Worm (Caenorhabditis elegans) whole organism, mixed stage, embryonic: Measurements from ENCODE around the gene Y71H2AM.29.

Source experiments
- bed-3 ChIP-seq: fragments of 200-800 bp; sonication (Bioruptor generic); optimal IDR thresholded peaks from 3 replicates; lab custom pipeline; 2018; ENCODE audit warnings: mild to moderate bottlenecking, missing genetic modification characterization, moderate library complexity, missing compliant biosample characterization
- blmp-1 ChIP-seq: fragments of 150-350 bp; optimal IDR thresholded peaks from 2 replicates; lab custom pipeline; 2014; ENCODE audit warnings: missing biosample characterization, missing genetic modification characterization
- ceh-39 ChIP-seq: fragments of 150-350 bp; optimal IDR thresholded peaks from 2 replicates; lab custom pipeline; 2014; ENCODE audit warnings: missing biosample characterization, missing genetic modification characterization
- ceh-43 ChIP-seq: fragments of 200-800 bp; sonication (Bioruptor generic); optimal IDR thresholded peaks from 2 replicates; lab custom pipeline; 2018; ENCODE audit warnings: mild to moderate bottlenecking, missing genetic modification characterization, moderate library complexity, missing compliant biosample characterization
- ceh-83 ChIP-seq: fragments of 200-800 bp; sonication (Bioruptor generic); optimal IDR thresholded peaks from 2 replicates; lab custom pipeline; 2018; ENCODE audit warnings: mild to moderate bottlenecking, missing genetic modification characterization, missing compliant biosample characterization
- ces-1 ChIP-seq: fragments of 150-350 bp; optimal IDR thresholded peaks from 2 replicates; lab custom pipeline; 2014; ENCODE audit warnings: missing biosample characterization, missing genetic modification reagents, missing genetic modification characterization
- cnd-1 ChIP-seq: fragments of 200-800 bp; sonication (Bioruptor generic); optimal IDR thresholded peaks from 2 replicates; lab custom pipeline; 2018; ENCODE audit warnings: mild to moderate bottlenecking, missing genetic modification characterization, missing compliant biosample characterization
- drap-1 ChIP-seq: fragments of 200-800 bp; sonication (Bioruptor generic); optimal IDR thresholded peaks from 3 replicates; lab custom pipeline; 2018; ENCODE audit warnings: mild to moderate bottlenecking, missing genetic modification characterization, missing compliant biosample characterization
- elt-1 ChIP-seq: sonication (generic microtip); optimal IDR thresholded peaks from 2 replicates; lab custom pipeline; 2017; ENCODE audit warnings: missing genetic modification characterization, mild to moderate bottlenecking, missing compliant biosample characterization, antibody characterized with exemption, moderate library complexity, borderline replicate concordance; ENCODE audit not compliant: insufficient read depth
- elt-3 ChIP-seq: fragments of 150-350 bp; optimal IDR thresholded peaks from 2 replicates; lab custom pipeline; 2014; ENCODE audit warnings: missing biosample characterization, missing genetic modification characterization
- flh-1 ChIP-seq: fragments of 200-800 bp; sonication (Bioruptor generic); optimal IDR thresholded peaks from 2 replicates; lab custom pipeline; 2018; ENCODE audit warnings: mild to moderate bottlenecking, missing genetic modification characterization, moderate library complexity, missing compliant biosample characterization
- ham-2 ChIP-seq: fragments of 200-800 bp; sonication (Bioruptor generic); optimal IDR thresholded peaks from 2 replicates; lab custom pipeline; 2018; ENCODE audit warnings: mild to moderate bottlenecking, missing genetic modification characterization, missing compliant biosample characterization
- hlh-1 ChIP-seq: fragments of 150-350 bp; optimal IDR thresholded peaks from 2 replicates; lab custom pipeline; 2014; ENCODE audit warnings: missing biosample characterization, missing genetic modification reagents, missing genetic modification characterization
- lin-13 ChIP-seq: fragments of 150-350 bp; optimal IDR thresholded peaks from 2 replicates; lab custom pipeline; 2014; ENCODE audit warnings: missing biosample characterization, missing genetic modification characterization
- lin-32 ChIP-seq: fragments of 200-800 bp; sonication (Bioruptor generic); optimal IDR thresholded peaks from 2 replicates; lab custom pipeline; 2018; ENCODE audit warnings: mild to moderate bottlenecking, missing genetic modification characterization, missing compliant biosample characterization
- lsy-2 ChIP-seq: fragments of 150-350 bp; optimal IDR thresholded peaks from 2 replicates; lab custom pipeline; 2014; ENCODE audit warnings: missing biosample characterization, missing genetic modification characterization
- mep-1 ChIP-seq: fragments of 150-350 bp; optimal IDR thresholded peaks from 2 replicates; lab custom pipeline; 2017; ENCODE audit warnings: missing biosample characterization, missing genetic modification reagents, missing genetic modification characterization, inconsistent platforms
- mls-2 ChIP-seq: sonication (generic microtip); optimal IDR thresholded peaks from 2 replicates; lab custom pipeline; 2016; ENCODE audit warnings: mild to moderate bottlenecking, missing genetic modification characterization, moderate library complexity, missing compliant biosample characterization
- nhr-12 ChIP-seq: fragments of 150-350 bp; optimal IDR thresholded peaks from 2 replicates; lab custom pipeline; 2014; ENCODE audit warnings: missing biosample characterization, missing genetic modification characterization
- nhr-237 ChIP-seq: fragments of 150-350 bp; optimal IDR thresholded peaks from 2 replicates; lab custom pipeline; 2014; ENCODE audit warnings: missing biosample characterization, missing genetic modification characterization
- nhr-28 ChIP-seq: fragments of 150-350 bp; optimal IDR thresholded peaks from 2 replicates; lab custom pipeline; 2014; ENCODE audit warnings: missing biosample characterization, missing genetic modification characterization
- pha-4 ChIP-seq: fragments of 150-350 bp; optimal IDR thresholded peaks from 2 replicates; lab custom pipeline; 2018; ENCODE audit warnings: missing biosample characterization, missing genetic modification reagents, missing genetic modification characterization
- sem-2 ChIP-seq: fragments of 200-800 bp; sonication (Bioruptor generic); optimal IDR thresholded peaks from 2 replicates; lab custom pipeline; 2018; ENCODE audit warnings: mild to moderate bottlenecking, missing genetic modification characterization, missing compliant biosample characterization
- snpc-4 ChIP-seq: fragments of 150-350 bp; optimal IDR thresholded peaks from 2 replicates; lab custom pipeline; 2014; ENCODE audit warnings: missing biosample characterization, missing genetic modification characterization
- sptf-1 ChIP-seq: sonication (generic microtip); optimal IDR thresholded peaks from 2 replicates; lab custom pipeline; 2017; ENCODE audit warnings: mild to moderate bottlenecking, missing genetic modification characterization, moderate library complexity, missing compliant biosample characterization
- unc-120 ChIP-seq: sonication (generic microtip); optimal IDR thresholded peaks from 2 replicates; lab custom pipeline; 2017; ENCODE audit warnings: missing genetic modification characterization, missing compliant biosample characterization; ENCODE audit not compliant: poor library complexity, severe bottlenecking
- unc-39 ChIP-seq: fragments of 150-350 bp; optimal IDR thresholded peaks from 2 replicates; lab custom pipeline; 2014; ENCODE audit warnings: missing biosample characterization, missing genetic modification characterization
- unc-62 ChIP-seq: fragments of 150-350 bp; optimal IDR thresholded peaks from 2 replicates; lab custom pipeline; 2014; ENCODE audit warnings: missing biosample characterization, missing genetic modification reagents, missing genetic modification characterization
- zip-8 ChIP-seq: fragments of 150-350 bp; optimal IDR thresholded peaks from 2 replicates; lab custom pipeline; 2014; ENCODE audit warnings: missing biosample characterization, missing genetic modification characterization

Y71H2AM.29 gene

DNA sequence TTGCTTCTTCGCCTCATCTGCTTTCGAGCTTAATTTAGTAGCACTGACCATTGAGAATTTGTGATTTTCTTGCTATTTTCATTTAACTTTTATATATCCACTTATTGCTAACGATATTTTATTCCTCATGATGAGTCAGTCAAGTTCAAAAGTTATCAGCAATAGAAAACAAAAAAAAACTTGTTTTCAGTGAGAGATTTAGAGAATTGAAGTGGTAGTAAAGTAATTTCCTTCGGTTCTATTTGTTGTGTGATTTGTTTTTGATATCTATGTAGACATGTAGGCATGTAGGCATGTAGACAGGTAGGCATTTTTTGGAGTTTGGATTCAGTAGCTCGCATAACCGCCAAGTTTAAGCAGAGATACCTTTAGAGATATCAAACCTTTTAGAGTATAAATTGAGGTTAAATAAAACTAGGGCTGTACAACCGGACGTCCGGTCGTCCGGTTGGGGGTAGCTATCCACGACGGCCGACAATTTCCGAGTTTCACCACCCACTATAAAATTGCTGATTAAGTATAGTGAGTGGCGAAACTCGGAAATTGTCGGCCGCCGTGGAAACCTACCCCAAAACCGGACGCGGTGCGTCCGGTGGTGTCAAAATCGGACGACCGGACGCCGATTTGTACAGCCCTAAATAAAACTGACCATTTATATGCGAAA lies 8.4 kb downstream of the Y71H2AM.29 start, which contains the start of gene Y71H2AR.2:
Y71H2AR.2 (minus strand) TSS at position 51 of the 664 bp plus-strand sequence.
- no peak for TF ChIP-seq unc-62 (GFP tag; lab: Kevin White, UChicago)
- TF ChIP-seq sem-2: no peak
- no peak for TF ChIP-seq mls-2 (tag; lab: Kevin White, UChicago)
- TF ChIP-seq flh-1 (GFP tag; lab: Kevin White, UChicago): no peak
- no peak for TF ChIP-seq ceh-43 (GFP tag; lab: Kevin White, UChicago)
- TF ChIP-seq cnd-1 (tag; lab: Kevin White, UChicago): no peak
- TF ChIP-seq lin-13 (tag; lab: Kevin White, UChicago): no peak
- TF ChIP-seq nhr-28 (tag; lab: Kevin White, UChicago): no peak
- no peak for TF ChIP-seq elt-3 (tag; lab: Kevin White, UChicago)
- TF ChIP-seq ceh-83 (GFP tag; lab: Kevin White, UChicago): no peak
- TF ChIP-seq elt-1 (tag; lab: Kevin White, UChicago): no peak
- TF ChIP-seq unc-120 (tag; lab: Kevin White, UChicago): no peak
- TF ChIP-seq ces-1 (GFP tag; lab: Kevin White, UChicago): no peak

DNA sequence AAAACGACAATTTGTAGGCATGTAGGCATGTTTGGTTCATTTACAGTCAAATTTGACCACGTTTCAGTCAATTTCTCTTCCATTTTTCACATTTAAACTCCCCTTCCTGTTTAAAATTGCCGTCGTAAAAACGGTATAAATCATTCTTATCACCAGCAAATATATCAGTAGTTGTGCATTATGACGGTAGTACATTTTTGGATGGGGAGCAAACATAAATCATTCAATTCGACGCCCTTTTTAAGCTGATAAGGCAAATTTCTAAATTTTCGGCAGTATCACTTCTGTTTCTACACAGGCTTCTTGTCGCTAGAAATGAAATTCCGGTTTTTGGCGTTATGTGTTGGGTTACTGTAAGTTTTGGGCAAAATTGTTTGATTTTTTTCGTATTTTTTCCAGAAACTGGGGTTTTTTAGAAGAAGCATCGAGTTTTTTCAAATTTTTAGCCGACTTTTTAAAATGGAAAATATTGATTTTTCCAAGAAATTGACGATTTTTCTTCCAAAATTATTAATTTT lies 9.3 kb downstream of the Y71H2AM.29 start, which contains the start of gene H34I24.2:
H34I24.2 (plus strand) TSS at position 189 of the 518 bp plus-strand sequence.
- TF ChIP-seq lin-32 (no peak), drap-1 (GFP tag; lab: Kevin White, UChicago) (no peak), unc-62 (GFP tag; lab: Kevin White, UChicago) (no peak), bed-3 (GFP tag; lab: Kevin White, UChicago) (no peak), zip-8 (no peak), snpc-4 (tag; lab: Kevin White, UChicago) (no peak), mls-2 (tag; lab: Kevin White, UChicago) (no peak), pha-4 (tag; lab: Kevin White, UChicago) (no peak), hlh-1 (tag; lab: Kevin White, UChicago) (no peak), unc-39 (tag; lab: Kevin White, UChicago) (no peak), elt-1 (tag; lab: Kevin White, UChicago) (no peak)

ce11 chrIII:2846747-2847146 lies 14.2 kb downstream of the Y71H2AM.29 start, which contains the start of gene H34I24.1:
Gene H34I24.1, plus strand, starts transcription at chrIII:2847047.
- TF ChIP-seq zip-8: peak; percentile 17

- TF ChIP-seq bed-3 (GFP tag; lab: Kevin White, UChicago) (no peak), pha-4 (tag; lab: Kevin White, UChicago) (no peak), snpc-4 (tag; lab: Kevin White, UChicago) (no peak), nhr-12 (tag; lab: Kevin White, UChicago) (no peak), nhr-237 (tag; lab: Kevin White, UChicago) (no peak), unc-39 (tag; lab: Kevin White, UChicago) (no peak)
Measured at ce11 chrIII:2855929-2856328, 23.3 kb downstream of the Y71H2AM.29 start, which contains the start of gene F56F11.4. Gene F56F11.4, plus strand, starts transcription at chrIII:2856229.

- TF ChIP-seq drap-1 (GFP tag; lab: Kevin White, UChicago): no peak
- no peak for TF ChIP-seq lsy-2 (tag; lab: Kevin White, UChicago)
- no peak for TF ChIP-seq mls-2 (tag; lab: Kevin White, UChicago)
- TF ChIP-seq pha-4 (tag; lab: Kevin White, UChicago): no peak
- TF ChIP-seq mep-1: no peak
- no peak for TF ChIP-seq sptf-1
- no peak for TF ChIP-seq ham-2 (GFP tag; lab: Kevin White, UChicago)
- TF ChIP-seq ceh-39: no peak
- no peak for TF ChIP-seq bed-3 (GFP tag; lab: Kevin White, UChicago)
- no peak for TF ChIP-seq blmp-1
Measured at ce11 chrIII:2858334-2858733, 25.8 kb downstream of the Y71H2AM.29 start.
